Fruit fly (Drosophila melanogaster): ENCODE results near the gene CG42740.

DNA sequence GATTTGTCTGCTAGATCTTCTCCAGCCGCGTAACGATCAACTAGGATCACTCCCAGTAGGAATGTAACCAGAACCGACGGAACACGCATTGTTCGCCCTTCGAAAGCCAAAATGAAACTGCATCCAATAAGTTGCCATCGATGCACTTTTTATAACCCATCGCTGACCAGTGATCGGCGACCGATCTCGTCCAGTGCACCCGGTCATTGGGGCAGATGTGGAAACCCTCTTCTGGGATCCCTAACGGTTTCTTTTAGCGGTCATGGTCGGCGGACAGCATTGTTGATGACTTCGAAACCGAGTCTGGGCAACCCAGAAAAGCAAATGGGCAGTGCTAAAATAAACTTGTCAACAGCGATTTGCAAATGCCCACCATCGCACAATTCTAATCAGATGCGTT is 22.2 kb upstream of the CG42740 start, which contains the start of gene Osi23:
- TF ChIP-seq pan (optimal IDR thresholded peaks at IDR 0.05): no peak
- TF ChIP-seq psq (optimal IDR thresholded peaks at IDR 0.05): no peak

All from whole organism.